Worm (Caenorhabditis elegans) whole organism, young adult: ENCODE measurements around the gene F46H5.5.

Source experiments
- C17E4.6 ChIP-seq: fragments of 200-800 bp; sonication (Bioruptor generic); IDR thresholded peaks from 2 replicates; pipeline ENCODE4 v1.3.6; 2022; ENCODE audit warnings: missing genetic modification reagents, missing genetic modification characterization, missing compliant biosample characterization
- F52B5.7 ChIP-seq: sonication (generic microtip); optimal IDR thresholded peaks from 2 replicates; lab custom pipeline; 2016; ENCODE audit warnings: mild to moderate bottlenecking, missing genetic modification characterization, missing compliant biosample characterization
- bed-1 ChIP-seq: fragments of 200-800 bp; sonication (Bioruptor generic); IDR thresholded peaks from 2 replicates; pipeline ENCODE4 v1.3.6; 2022; ENCODE audit warnings: missing genetic modification reagents, missing genetic modification characterization, missing compliant biosample characterization
- fkh-3 ChIP-seq: sonication (generic microtip); optimal IDR thresholded peaks from 2 replicates; lab custom pipeline; 2016; ENCODE audit warnings: mild to moderate bottlenecking, missing genetic modification characterization, missing compliant biosample characterization
- him-1 ChIP-seq: sonication (generic microtip); optimal IDR thresholded peaks from 2 replicates; lab custom pipeline; 2016; ENCODE audit warnings: missing genotype, missing genetic modification reagents, missing genetic modification characterization, missing compliant biosample characterization
- mcd-1 ChIP-seq: fragments of 200-800 bp; sonication (Bioruptor generic); IDR thresholded peaks from 2 replicates; pipeline ENCODE4 v1.3.6; 2022; ENCODE audit warnings: missing genetic modification reagents, missing genetic modification characterization, missing compliant biosample characterization

ce11 chrX:7230321-7230720 is 26.5 kb downstream of the F46H5.5 start:
- no peak for TF ChIP-seq mcd-1 (GFP tag; lab: Robert Waterston, UW)
- TF ChIP-seq him-1 (tag; lab: Kevin White, UChicago): no peak
- no peak for TF ChIP-seq bed-1 (GFP tag; lab: Robert Waterston, UW)
- TF ChIP-seq C17E4.6 (GFP tag; lab: Robert Waterston, UW): no peak
- TF ChIP-seq F52B5.7 (tag; lab: Kevin White, UChicago): no peak
- TF ChIP-seq fkh-3: no peak
